Worm (Caenorhabditis elegans) whole organism, L4 larva: ENCODE data around the gene R53.4.

Experiments used
- D1046.2 ChIP-seq: fragments of 200-800 bp; sonication (Bioruptor generic); IDR thresholded peaks from 2 replicates; pipeline ENCODE4 v1.3.6; 2022; ENCODE audit warnings: missing genetic modification characterization, missing compliant biosample characterization
- F26F4.8 ChIP-seq: fragments of 200-800 bp; sonication (Bioruptor generic); conservative IDR thresholded peaks from 2 replicates; pipeline ENCODE4 v1.3.6; 2022; ENCODE audit warnings: missing genetic modification characterization, missing compliant biosample characterization
- F37D6.2 ChIP-seq: sonication (generic microtip); optimal IDR thresholded peaks from 2 replicates; lab custom pipeline; 2016; ENCODE audit warnings: mild to moderate bottlenecking, missing genetic modification characterization, missing compliant biosample characterization
- F49E8.2 ChIP-seq: sonication (generic microtip); optimal IDR thresholded peaks from 2 replicates; lab custom pipeline; 2016; ENCODE audit warnings: missing compliant biosample characterization, mild to moderate bottlenecking, missing genetic modification characterization, borderline replicate concordance
- T26A8.4 ChIP-seq: fragments of 200-800 bp; sonication (Bioruptor generic); IDR thresholded peaks from 2 replicates; pipeline ENCODE4 v1.3.6; 2022; ENCODE audit warnings: missing genetic modification characterization, missing compliant biosample characterization
- ZK337.2 ChIP-seq: fragments of 200-800 bp; sonication (Bioruptor generic); IDR thresholded peaks from 2 replicates; pipeline ENCODE4 v1.3.6; 2022; ENCODE audit warnings: missing genetic modification reagents, missing genetic modification characterization, missing compliant biosample characterization
- ZK546.5 ChIP-seq, 2 experiments: sonication (generic microtip); optimal IDR thresholded peaks; 2 replicates each; lab custom pipeline; 2017; ENCODE audit warnings: missing biosample characterization in 2 of 2, missing genetic modification characterization in 2 of 2
- aha-1 ChIP-seq: fragments of 150-350 bp; peaks from one replicate; lab custom pipeline; 2014; ENCODE audit warnings: missing biosample characterization, missing genetic modification characterization
- aly-2 ChIP-seq: sonication (generic microtip); optimal IDR thresholded peaks from 2 replicates; lab custom pipeline; 2018; ENCODE audit warnings: missing biosample characterization, missing genetic modification characterization
- arid-1 ChIP-seq: fragments of 200-800 bp; sonication (Bioruptor generic); conservative IDR thresholded peaks from 2 replicates; pipeline ENCODE4 v1.3.6; 2022; ENCODE audit warnings: missing genetic modification reagents, missing genetic modification characterization, missing compliant biosample characterization
- ces-1 ChIP-seq: fragments of 150-350 bp; sonication (generic microtip); optimal IDR thresholded peaks from 4 replicates; lab custom pipeline; 2014; ENCODE audit warnings: missing biosample characterization, missing genetic modification reagents, missing genetic modification characterization
- ctbp-1 ChIP-seq: fragments of 200-800 bp; sonication (Bioruptor generic); IDR thresholded peaks from 2 replicates; pipeline ENCODE4 v1.3.6; 2022; ENCODE audit warnings: missing genetic modification reagents, missing genetic modification characterization, missing compliant biosample characterization
- daf-12 ChIP-seq: fragments of 150-350 bp; optimal IDR thresholded peaks from 2 replicates; lab custom pipeline; 2014; ENCODE audit warnings: missing biosample characterization, missing genetic modification reagents, missing genetic modification characterization
- daf-16 ChIP-seq, 3 experiments: sonication (generic microtip); optimal IDR thresholded peaks; 2 replicates each; lab custom pipeline; 2016 to 2017; ENCODE audit warnings: missing genetic modification characterization in 3 of 3, missing genetic modification reagents in 3 of 3, mild to moderate bottlenecking in 2 of 3, missing compliant biosample characterization in 2 of 3, missing biosample characterization in 1 of 3, moderate library complexity in 1 of 3
- daf-19 ChIP-seq: fragments of 200-800 bp; sonication (Bioruptor generic); conservative IDR thresholded peaks from 2 replicates; pipeline ENCODE4 v1.3.6; 2022; ENCODE audit warnings: missing genetic modification characterization, missing compliant biosample characterization
- daf-8 ChIP-seq: fragments of 200-800 bp; sonication (Bioruptor generic); IDR thresholded peaks from 2 replicates; pipeline ENCODE4 v1.3.6; 2022; ENCODE audit warnings: missing genetic modification characterization, missing compliant biosample characterization
- dmd-8 ChIP-seq: fragments of 200-800 bp; sonication (Bioruptor generic); IDR thresholded peaks from 2 replicates; pipeline ENCODE4 v1.3.6; 2022; ENCODE audit warnings: missing genetic modification characterization, missing compliant biosample characterization
- duxl-1 ChIP-seq: sonication (generic microtip); optimal IDR thresholded peaks from 2 replicates; lab custom pipeline; 2016; ENCODE audit warnings: mild to moderate bottlenecking, missing genetic modification characterization, moderate library complexity, missing compliant biosample characterization; ENCODE audit not compliant: poor library complexity
- fos-1 ChIP-seq: fragments of 150-350 bp; optimal IDR thresholded peaks from 2 replicates; lab custom pipeline; 2014; ENCODE audit warnings: missing biosample characterization, missing genetic modification characterization
- gei-8 ChIP-seq: fragments of 200-800 bp; sonication (Bioruptor generic); optimal IDR thresholded peaks from 2 replicates; lab custom pipeline; 2018; ENCODE audit warnings: mild to moderate bottlenecking, missing genetic modification characterization, missing compliant biosample characterization
- hlh-11 ChIP-seq: fragments of 200-800 bp; sonication (Bioruptor generic); optimal IDR thresholded peaks from 2 replicates; lab custom pipeline; 2018; ENCODE audit warnings: mild to moderate bottlenecking, missing genetic modification characterization, missing compliant biosample characterization
- hmg-1.1 ChIP-seq: fragments of 200-800 bp; sonication (Bioruptor generic); IDR thresholded peaks from 2 replicates; pipeline ENCODE4 v1.3.6; 2022; ENCODE audit warnings: missing genetic modification reagents, missing genetic modification characterization, missing compliant biosample characterization
- lim-7 ChIP-seq: fragments of 200-800 bp; sonication (Bioruptor generic); IDR thresholded peaks from 2 replicates; pipeline ENCODE4 v1.3.6; 2022; ENCODE audit warnings: missing genetic modification characterization, missing compliant biosample characterization
- lin-1 ChIP-seq: fragments of 200-800 bp; sonication (Bioruptor generic); IDR thresholded peaks from 2 replicates; pipeline ENCODE4 v1.3.6; 2022; ENCODE audit warnings: missing genetic modification reagents, missing genetic modification characterization, missing compliant biosample characterization
- lin-13 ChIP-seq: fragments of 150-350 bp; optimal IDR thresholded peaks from 2 replicates; lab custom pipeline; 2014; ENCODE audit warnings: missing biosample characterization, missing genetic modification reagents, missing genetic modification characterization
- lin-15B ChIP-seq: fragments of 150-350 bp; sonication (generic microtip); optimal IDR thresholded peaks from 3 replicates; lab custom pipeline; 2014; ENCODE audit warnings: missing biosample characterization, missing genetic modification characterization
- lin-38 ChIP-seq: fragments of 200-800 bp; sonication (Bioruptor generic); IDR thresholded peaks from 2 replicates; pipeline ENCODE4 v1.3.6; 2022; ENCODE audit warnings: missing genetic modification reagents, missing genetic modification characterization, missing compliant biosample characterization
- lir-3 ChIP-seq: sonication (generic microtip); optimal IDR thresholded peaks from 2 replicates; lab custom pipeline; 2016; ENCODE audit warnings: mild to moderate bottlenecking, missing genetic modification characterization, missing compliant biosample characterization
- madf-5 ChIP-seq, 2 experiments: fragments of 200-800 bp; sonication (Bioruptor generic); IDR thresholded peaks; 2 replicates each; pipeline ENCODE4 v1.3.6; 2022; ENCODE audit warnings: missing compliant biosample characterization in 2 of 2, missing genetic modification characterization in 2 of 2
- madf-9 ChIP-seq: fragments of 200-800 bp; sonication (Bioruptor generic); conservative IDR thresholded peaks from 2 replicates; pipeline ENCODE4 v1.3.6; 2022; ENCODE audit warnings: missing genetic modification reagents, missing genetic modification characterization, missing compliant biosample characterization
- mdl-1 ChIP-seq, 2 experiments: fragments of 150-350 bp in 1 of 2; sonication (generic microtip) in 1 of 2; optimal IDR thresholded peaks; 2 replicates each; lab custom pipeline; 2014 to 2017; ENCODE audit warnings: missing biosample characterization in 2 of 2, missing genetic modification characterization in 2 of 2
- mdt-29 ChIP-seq: fragments of 200-800 bp; sonication (Bioruptor generic); IDR thresholded peaks from 2 replicates; pipeline ENCODE4 v1.3.6; 2022; ENCODE audit warnings: missing genetic modification reagents, missing genetic modification characterization, missing compliant biosample characterization
- mes-2 ChIP-seq: sonication (generic microtip); optimal IDR thresholded peaks from 2 replicates; lab custom pipeline; 2016; ENCODE audit warnings: missing genotype, mild to moderate bottlenecking, missing genetic modification characterization, missing compliant biosample characterization; ENCODE audit not compliant: poor library complexity, severe bottlenecking
- mxl-2 ChIP-seq: fragments of 200-800 bp; sonication (Bioruptor generic); conservative IDR thresholded peaks from 2 replicates; pipeline ENCODE4 v1.3.6; 2022; ENCODE audit warnings: missing genetic modification reagents, missing genetic modification characterization, missing compliant biosample characterization
- nhr-11 ChIP-seq: fragments of 150-350 bp; optimal IDR thresholded peaks from 2 replicates; lab custom pipeline; 2014; ENCODE audit warnings: missing biosample characterization, missing genetic modification characterization
- nhr-111 ChIP-seq: fragments of 200-800 bp; sonication (Bioruptor generic); optimal IDR thresholded peaks from 2 replicates; lab custom pipeline; 2018; ENCODE audit warnings: mild to moderate bottlenecking, missing genetic modification characterization, missing compliant biosample characterization
- nhr-25 ChIP-seq: sonication (generic microtip); optimal IDR thresholded peaks from 2 replicates; lab custom pipeline; 2017; ENCODE audit warnings: missing genetic modification characterization, mild to moderate bottlenecking, missing compliant biosample characterization, antibody characterized with exemption, moderate library complexity, borderline replicate concordance; ENCODE audit not compliant: insufficient read depth
- nhr-6 ChIP-seq: fragments of 150-350 bp; optimal IDR thresholded peaks from 2 replicates; lab custom pipeline; 2014; ENCODE audit warnings: missing biosample characterization, missing genetic modification characterization
- nhr-77 ChIP-seq: fragments of 150-350 bp; optimal IDR thresholded peaks from 2 replicates; lab custom pipeline; 2014; ENCODE audit warnings: missing biosample characterization, missing genetic modification characterization
- pqm-1 ChIP-seq: sonication (generic microtip); optimal IDR thresholded peaks from 2 replicates; lab custom pipeline; 2017; ENCODE audit warnings: missing biosample characterization, missing genetic modification characterization
- saeg-2 ChIP-seq: fragments of 200-800 bp; sonication (Bioruptor generic); IDR thresholded peaks from 2 replicates; pipeline ENCODE4 v1.3.6; 2022; ENCODE audit warnings: missing genetic modification reagents, missing genetic modification characterization, missing compliant biosample characterization
- sdz-12 ChIP-seq: fragments of 200-800 bp; sonication (Bioruptor generic); optimal IDR thresholded peaks from 2 replicates; lab custom pipeline; 2018; ENCODE audit warnings: mild to moderate bottlenecking, missing genetic modification characterization, missing compliant biosample characterization
- skn-1 ChIP-seq: fragments of 150-350 bp; optimal IDR thresholded peaks from 2 replicates; lab custom pipeline; 2014; ENCODE audit warnings: missing biosample characterization, missing genetic modification characterization
- snpc-4 ChIP-seq: fragments of 150-350 bp; optimal IDR thresholded peaks from 2 replicates; lab custom pipeline; 2014; ENCODE audit warnings: missing biosample characterization, missing genetic modification characterization
- zag-1 ChIP-seq: fragments of 150-350 bp; optimal IDR thresholded peaks from 2 replicates; lab custom pipeline; 2014; ENCODE audit warnings: missing biosample characterization, missing genetic modification characterization
- zfp-3 ChIP-seq: fragments of 200-800 bp; sonication (Bioruptor generic); conservative IDR thresholded peaks from 2 replicates; pipeline ENCODE4 v1.3.6; 2022; ENCODE audit warnings: missing genetic modification reagents, missing genetic modification characterization, missing compliant biosample characterization
- zip-2 ChIP-seq: fragments of 150-350 bp; optimal IDR thresholded peaks from 2 replicates; lab custom pipeline; 2014; ENCODE audit warnings: missing biosample characterization, missing genetic modification characterization

The R53.4 gene

ce11 chrII:9935044-9935599 is 32.7 kb downstream of the R53.4 start (continued):
- no peak for TF ChIP-seq zip-2
- no peak for TF ChIP-seq zfp-3 (GFP tag; lab: Robert Waterston, UW)
- TF ChIP-seq snpc-4, result no peak
- TF ChIP-seq daf-16 (GFP tag; optimal IDR thresholded peaks at IDR 0.05; lab: Kevin White, UChicago), result no peak
- TF ChIP-seq daf-16 (tag; optimal IDR thresholded peaks at IDR 0.05; lab: Kevin White, UChicago), result peak; percentile 56
- TF ChIP-seq hmg-1.1, result no peak
- no peak for TF ChIP-seq nhr-11 (tag; lab: Kevin White, UChicago)
- no peak for TF ChIP-seq nhr-111 (GFP tag; lab: Kevin White, UChicago)
- no peak for TF ChIP-seq ces-1 (GFP tag; lab: Kevin White, UChicago)
- no peak for TF ChIP-seq nhr-77 (tag; lab: Kevin White, UChicago)
- no peak for TF ChIP-seq mdt-29 (GFP tag; lab: Robert Waterston, UW)
- no peak for TF ChIP-seq daf-12 (tag; lab: Kevin White, UChicago)
- no peak for TF ChIP-seq fos-1 (tag; lab: Kevin White, UChicago)
- no peak for TF ChIP-seq lir-3 (tag; lab: Kevin White, UChicago)

- TF ChIP-seq pqm-1 (tag; lab: Kevin White, UChicago) (no peak), hmg-1.1 (no peak), saeg-2 (GFP tag; lab: Robert Waterston, UW) (no peak), daf-8 (no peak), zip-2 (no peak), F49E8.2 (tag; lab: Kevin White, UChicago) (no peak), mdl-1 (tag; optimal IDR thresholded peaks at IDR 0.05; lab: Kevin White, UChicago) (no peak), nhr-25 (tag; lab: Kevin White, UChicago) (no peak), aha-1 (tag; lab: Kevin White, UChicago) (peak; percentile 12), mes-2 (tag; lab: Kevin White, UChicago) (peak; percentile 48), ctbp-1 (GFP tag; lab: Robert Waterston, UW) (0 out of 2 replicates have a peak, but pooled peaks have one; percentile 24), lin-13 (no peak), skn-1 (tag; lab: Kevin White, UChicago) (no peak), duxl-1 (tag; lab: Kevin White, UChicago) (peak; percentile 8), mxl-2 (GFP tag; lab: Robert Waterston, UW) (no peak), daf-19 (GFP tag; lab: Robert Waterston, UW) (no peak), mdt-29 (GFP tag; lab: Robert Waterston, UW) (peak; percentile 6; the same call in 1 of the 2 replicates), lin-1 (GFP tag; lab: Robert Waterston, UW) (no peak), D1046.2 (GFP tag; lab: Robert Waterston, UW) (0 out of 2 replicates have a peak, but pooled peaks have one; percentile 25), T26A8.4 (GFP tag; lab: Robert Waterston, UW) (no peak; the same call in 1 of the 2 replicates), hlh-11 (tag; lab: Kevin White, UChicago) (no peak), arid-1 (GFP tag; lab: Robert Waterston, UW) (0 out of 2 replicates have a peak, but pooled peaks have one; percentile 32), ZK546.5 (tag; optimal IDR thresholded peaks at IDR 0.05; lab: Kevin White, UChicago) (no peak), lin-15B (tag; lab: Kevin White, UChicago) (no peak), nhr-6 (tag; lab: Kevin White, UChicago) (no peak), sdz-12 (peak; percentile 65), dmd-8 (no peak), madf-5 (GFP tag; IDR thresholded peaks at IDR 0.05; lab: Robert Waterston, UW) (0 out of 4 replicates have a peak, but pooled peaks of 1 of the 2 experiments have one; percentile 36), nhr-11 (tag; lab: Kevin White, UChicago) (no peak), F37D6.2 (no peak), ZK337.2 (0 out of 2 replicates have a peak, but pooled peaks have one; percentile 15), lin-38 (no peak), F26F4.8 (GFP tag; lab: Robert Waterston, UW) (no peak), aly-2 (tag; lab: Kevin White, UChicago) (no peak), daf-16 (GFP tag; optimal IDR thresholded peaks at IDR 0.05; lab: Kevin White, UChicago) (no peak), daf-16 (tag; optimal IDR thresholded peaks at IDR 0.05; lab: Kevin White, UChicago) (peak; percentile 14), lim-7 (GFP tag; lab: Robert Waterston, UW) (0 out of 2 replicates have a peak, but pooled peaks have one; percentile 61), madf-9 (GFP tag; lab: Robert Waterston, UW) (no peak), gei-8 (no peak), zag-1 (no peak), nhr-111 (GFP tag; lab: Kevin White, UChicago) (peak; percentile 58)
Observed at ce11 chrII:9934570-9934969, 33.3 kb downstream of the R53.4 start.
